Worm (Caenorhabditis elegans) whole organism, L4 larva: Measurements from ENCODE around the gene R08F11.7.

Source experiments
- F37D6.2 ChIP-seq: sonication (generic microtip); optimal IDR thresholded peaks from 2 replicates; lab custom pipeline; 2016; ENCODE audit warnings: mild to moderate bottlenecking, missing genetic modification characterization, missing compliant biosample characterization
- R02D3.7 ChIP-seq: fragments of 150-350 bp; sonication (generic microtip); optimal IDR thresholded peaks from 3 replicates; lab custom pipeline; 2014; ENCODE audit warnings: missing biosample characterization, missing genetic modification characterization
- aha-1 ChIP-seq: fragments of 150-350 bp; peaks from one replicate; lab custom pipeline; 2014; ENCODE audit warnings: missing biosample characterization, missing genetic modification characterization
- arid-1 ChIP-seq: fragments of 200-800 bp; sonication (Bioruptor generic); conservative IDR thresholded peaks from 2 replicates; pipeline ENCODE4 v1.3.6; 2022; ENCODE audit warnings: missing genetic modification reagents, missing genetic modification characterization, missing compliant biosample characterization
- ces-1 ChIP-seq: fragments of 150-350 bp; sonication (generic microtip); optimal IDR thresholded peaks from 4 replicates; lab custom pipeline; 2014; ENCODE audit warnings: missing biosample characterization, missing genetic modification reagents, missing genetic modification characterization
- ctbp-1 ChIP-seq: fragments of 200-800 bp; sonication (Bioruptor generic); IDR thresholded peaks from 2 replicates; pipeline ENCODE4 v1.3.6; 2022; ENCODE audit warnings: missing genetic modification reagents, missing genetic modification characterization, missing compliant biosample characterization
- daf-19 ChIP-seq: fragments of 200-800 bp; sonication (Bioruptor generic); conservative IDR thresholded peaks from 2 replicates; pipeline ENCODE4 v1.3.6; 2022; ENCODE audit warnings: missing genetic modification characterization, missing compliant biosample characterization
- daf-8 ChIP-seq: fragments of 200-800 bp; sonication (Bioruptor generic); IDR thresholded peaks from 2 replicates; pipeline ENCODE4 v1.3.6; 2022; ENCODE audit warnings: missing genetic modification characterization, missing compliant biosample characterization
- dmd-6 ChIP-seq: fragments of 200-800 bp; sonication (Bioruptor generic); IDR thresholded peaks from 2 replicates; pipeline ENCODE4 v1.3.6; 2022; ENCODE audit warnings: missing genetic modification reagents, missing genetic modification characterization, missing compliant biosample characterization
- dpl-1 ChIP-seq: fragments of 150-350 bp; optimal IDR thresholded peaks from 2 replicates; lab custom pipeline; 2014; ENCODE audit warnings: missing biosample characterization, missing genetic modification reagents, missing genetic modification characterization
- duxl-1 ChIP-seq: sonication (generic microtip); optimal IDR thresholded peaks from 2 replicates; lab custom pipeline; 2016; ENCODE audit warnings: mild to moderate bottlenecking, missing genetic modification characterization, moderate library complexity, missing compliant biosample characterization; ENCODE audit not compliant: poor library complexity
- gei-8 ChIP-seq: fragments of 200-800 bp; sonication (Bioruptor generic); optimal IDR thresholded peaks from 2 replicates; lab custom pipeline; 2018; ENCODE audit warnings: mild to moderate bottlenecking, missing genetic modification characterization, missing compliant biosample characterization
- hif-1 ChIP-seq, 2 experiments: sonication (generic microtip); optimal IDR thresholded peaks; 2 replicates each; lab custom pipeline; 2016 to 2017; ENCODE audit warnings: missing compliant biosample characterization in 2 of 2, missing genetic modification characterization in 2 of 2, missing genetic modification reagents in 2 of 2, missing genotype in 2 of 2, mild to moderate bottlenecking in 1 of 2
- hlh-11 ChIP-seq: fragments of 200-800 bp; sonication (Bioruptor generic); optimal IDR thresholded peaks from 2 replicates; lab custom pipeline; 2018; ENCODE audit warnings: mild to moderate bottlenecking, missing genetic modification characterization, missing compliant biosample characterization
- hlh-30 ChIP-seq: sonication (generic microtip); optimal IDR thresholded peaks from 2 replicates; lab custom pipeline; 2017; ENCODE audit warnings: antibody characterized with exemption, mild to moderate bottlenecking, missing genetic modification characterization, missing compliant biosample characterization; ENCODE audit not compliant: insufficient read depth
- lin-38 ChIP-seq: fragments of 200-800 bp; sonication (Bioruptor generic); IDR thresholded peaks from 2 replicates; pipeline ENCODE4 v1.3.6; 2022; ENCODE audit warnings: missing genetic modification reagents, missing genetic modification characterization, missing compliant biosample characterization
- madf-5 ChIP-seq, 2 experiments: fragments of 200-800 bp; sonication (Bioruptor generic); IDR thresholded peaks; 2 replicates each; pipeline ENCODE4 v1.3.6; 2022; ENCODE audit warnings: missing compliant biosample characterization in 2 of 2, missing genetic modification characterization in 2 of 2
- mdl-1 ChIP-seq, 2 experiments: fragments of 150-350 bp in 1 of 2; sonication (generic microtip) in 1 of 2; optimal IDR thresholded peaks; 2 replicates each; lab custom pipeline; 2014 to 2017; ENCODE audit warnings: missing biosample characterization in 2 of 2, missing genetic modification characterization in 2 of 2
- mxl-3 ChIP-seq: fragments of 200-800 bp; sonication (Bioruptor generic); optimal IDR thresholded peaks from 2 replicates; lab custom pipeline; 2018; ENCODE audit warnings: mild to moderate bottlenecking, missing genetic modification characterization, missing compliant biosample characterization
- nhr-11 ChIP-seq: fragments of 150-350 bp; optimal IDR thresholded peaks from 2 replicates; lab custom pipeline; 2014; ENCODE audit warnings: missing biosample characterization, missing genetic modification characterization
- nhr-237 ChIP-seq: sonication (generic microtip); optimal IDR thresholded peaks from 2 replicates; lab custom pipeline; 2017; ENCODE audit warnings: missing biosample characterization, missing genetic modification characterization
- nhr-25 ChIP-seq: sonication (generic microtip); optimal IDR thresholded peaks from 2 replicates; lab custom pipeline; 2017; ENCODE audit warnings: missing genetic modification characterization, mild to moderate bottlenecking, missing compliant biosample characterization, antibody characterized with exemption, moderate library complexity, borderline replicate concordance; ENCODE audit not compliant: insufficient read depth
- nhr-28 ChIP-seq: fragments of 150-350 bp; optimal IDR thresholded peaks from 2 replicates; lab custom pipeline; 2014; ENCODE audit warnings: missing biosample characterization, missing genetic modification characterization
- nhr-42 ChIP-seq: fragments of 200-800 bp; sonication (Bioruptor generic); IDR thresholded peaks from 2 replicates; pipeline ENCODE4 v1.3.6; 2022; ENCODE audit warnings: missing genetic modification characterization, missing compliant biosample characterization
- nhr-48 ChIP-seq: sonication (generic microtip); optimal IDR thresholded peaks from 2 replicates; lab custom pipeline; 2016; ENCODE audit warnings: mild to moderate bottlenecking, missing genetic modification characterization, missing compliant biosample characterization
- nhr-76 ChIP-seq: fragments of 150-350 bp; optimal IDR thresholded peaks from 2 replicates; lab custom pipeline; 2014; ENCODE audit warnings: missing biosample characterization, missing genetic modification characterization
- pha-4 ChIP-seq, 2 experiments: fragments of 150-350 bp in 1 of 2; fragments of 200-800 bp in 1 of 2; sonication (Bioruptor generic) in 1 of 2; IDR thresholded peaks in 1 of 2; optimal IDR thresholded peaks in 1 of 2; 2 replicates each; pipeline versions ENCODE4 v1.3.6 to Lab custom; 2014 to 2022; ENCODE audit warnings: missing genetic modification characterization in 2 of 2, missing genetic modification reagents in 2 of 2, missing biosample characterization in 1 of 2, missing compliant biosample characterization in 1 of 2
- set-16 ChIP-seq: fragments of 200-800 bp; sonication (Bioruptor generic); IDR thresholded peaks from 2 replicates; pipeline ENCODE4 v1.3.6; 2022; ENCODE audit warnings: missing genetic modification reagents, missing genetic modification characterization, missing compliant biosample characterization
- spr-3 ChIP-seq: fragments of 200-800 bp; sonication (Bioruptor generic); optimal IDR thresholded peaks from 2 replicates; lab custom pipeline; 2018; ENCODE audit warnings: mild to moderate bottlenecking, missing genetic modification characterization, missing compliant biosample characterization

R08F11.7 gene

DNA sequence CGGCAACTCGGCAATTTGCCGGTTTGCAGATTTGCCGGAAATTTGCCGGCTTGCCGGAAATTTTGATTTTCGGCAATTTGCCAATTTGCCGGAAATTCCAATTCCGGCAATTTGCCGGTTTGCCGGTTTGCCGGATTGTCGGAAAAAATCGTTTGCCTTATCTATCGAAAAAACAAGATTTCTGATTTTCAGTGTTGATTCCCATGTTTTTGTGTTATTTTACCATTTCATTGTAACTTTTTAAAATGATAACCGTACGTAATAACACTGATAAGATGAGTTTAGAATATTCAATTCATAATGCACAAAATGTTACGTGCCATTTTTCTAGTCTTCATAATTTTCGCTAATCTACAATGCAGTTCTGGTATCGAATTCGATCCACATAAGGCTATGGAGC lies 29.0 kb upstream of the R08F11.7 start, which contains the start of gene oac-55:
Gene oac-55 (plus strand): TSS at position 301 of the 400 bp plus-strand sequence.
- TF ChIP-seq dpl-1 (GFP tag; lab: Kevin White, UChicago) (no peak), gei-8 (GFP tag; lab: Kevin White, UChicago) (no peak), daf-8 (no peak)

DNA sequence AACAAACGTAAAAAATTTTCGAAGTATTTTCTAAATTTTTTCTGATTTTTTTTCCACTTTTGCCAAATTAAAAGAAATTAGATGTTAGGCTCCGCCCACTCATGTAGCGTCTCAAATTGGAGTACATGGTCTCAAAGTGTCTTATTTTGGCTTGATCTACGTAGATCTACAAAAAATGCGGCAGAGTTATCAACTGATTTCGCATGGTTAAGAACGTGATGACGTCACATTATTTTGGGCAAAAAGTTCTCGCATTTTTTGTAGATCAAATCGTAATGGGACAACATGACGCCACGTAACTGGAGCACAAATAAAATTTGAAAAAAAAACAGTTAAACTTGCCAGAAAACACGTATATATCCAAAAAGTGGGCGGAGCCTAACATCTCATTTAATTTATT lies 28.0 kb upstream of the R08F11.7 start:
- no peak for TF ChIP-seq arid-1
- peak; percentile 90 for TF ChIP-seq aha-1 (tag; lab: Kevin White, UChicago)

DNA sequence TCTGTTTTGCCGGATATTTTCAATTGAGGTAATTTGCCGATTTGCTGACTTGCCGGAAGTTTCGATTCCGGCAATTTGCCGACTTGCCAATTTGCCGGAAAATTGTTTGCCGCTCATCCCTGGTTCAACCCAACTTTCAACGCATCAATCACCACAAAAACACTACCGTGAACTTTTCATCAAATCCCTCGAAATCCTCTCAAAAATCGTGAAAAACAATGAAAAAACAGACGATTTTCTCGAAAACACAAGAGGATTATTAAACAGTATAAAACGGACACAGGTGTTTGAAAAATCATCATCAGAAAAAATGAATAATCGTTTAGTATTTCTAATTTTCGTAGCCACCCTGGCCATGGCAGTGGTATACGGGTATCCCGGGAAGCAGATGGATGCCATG lies 23.0 kb upstream of the R08F11.7 start, which contains the start of gene Y39H10A.1:
Gene Y39H10A.1 (plus strand): TSS at position 301 of the 400 bp plus-strand sequence.
- no peak for TF ChIP-seq pha-4 (GFP tag; IDR thresholded peaks at IDR 0.05; lab: Robert Waterston, UW)
- TF ChIP-seq pha-4 (tag; optimal IDR thresholded peaks at IDR 0.05; lab: Kevin White, UChicago): no peak
- TF ChIP-seq ctbp-1 (GFP tag; lab: Robert Waterston, UW): no peak
- TF ChIP-seq aha-1 (tag; lab: Kevin White, UChicago): peak; percentile 45
- TF ChIP-seq nhr-42: no peak
- no peak for TF ChIP-seq R02D3.7 (tag; lab: Kevin White, UChicago)

DNA sequence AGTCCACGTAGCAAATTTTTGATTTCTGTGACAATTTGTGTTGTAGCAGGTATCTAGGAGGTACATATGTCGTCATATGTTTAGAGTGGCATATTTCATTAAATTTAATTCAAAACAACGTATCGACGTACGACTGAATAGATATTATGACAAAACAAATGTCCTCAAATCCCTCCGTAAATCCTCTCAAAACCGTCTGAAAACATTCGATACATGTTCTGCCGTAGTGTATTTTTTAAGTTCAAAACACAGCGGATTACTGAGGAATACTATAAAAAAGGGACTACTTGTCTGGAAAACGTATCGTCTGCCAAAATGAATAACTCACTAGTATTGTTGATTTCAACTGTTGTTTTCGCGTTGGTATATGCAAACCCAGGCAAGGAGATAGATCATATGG lies 21.6 kb upstream of the R08F11.7 start, which contains the start of gene R08E5.4:
Gene R08E5.4 (plus strand): TSS at position 301 of the 400 bp plus-strand sequence.
- no peak for TF ChIP-seq mxl-3 (GFP tag; lab: Kevin White, UChicago)
- no peak for TF ChIP-seq spr-3 (GFP tag; lab: Kevin White, UChicago)
- TF ChIP-seq madf-5 (GFP tag; IDR thresholded peaks at IDR 0.05; lab: Robert Waterston, UW): no peak
- no peak for TF ChIP-seq F37D6.2
- TF ChIP-seq duxl-1: no peak
- no peak for TF ChIP-seq nhr-237 (tag; lab: Kevin White, UChicago)

DNA sequence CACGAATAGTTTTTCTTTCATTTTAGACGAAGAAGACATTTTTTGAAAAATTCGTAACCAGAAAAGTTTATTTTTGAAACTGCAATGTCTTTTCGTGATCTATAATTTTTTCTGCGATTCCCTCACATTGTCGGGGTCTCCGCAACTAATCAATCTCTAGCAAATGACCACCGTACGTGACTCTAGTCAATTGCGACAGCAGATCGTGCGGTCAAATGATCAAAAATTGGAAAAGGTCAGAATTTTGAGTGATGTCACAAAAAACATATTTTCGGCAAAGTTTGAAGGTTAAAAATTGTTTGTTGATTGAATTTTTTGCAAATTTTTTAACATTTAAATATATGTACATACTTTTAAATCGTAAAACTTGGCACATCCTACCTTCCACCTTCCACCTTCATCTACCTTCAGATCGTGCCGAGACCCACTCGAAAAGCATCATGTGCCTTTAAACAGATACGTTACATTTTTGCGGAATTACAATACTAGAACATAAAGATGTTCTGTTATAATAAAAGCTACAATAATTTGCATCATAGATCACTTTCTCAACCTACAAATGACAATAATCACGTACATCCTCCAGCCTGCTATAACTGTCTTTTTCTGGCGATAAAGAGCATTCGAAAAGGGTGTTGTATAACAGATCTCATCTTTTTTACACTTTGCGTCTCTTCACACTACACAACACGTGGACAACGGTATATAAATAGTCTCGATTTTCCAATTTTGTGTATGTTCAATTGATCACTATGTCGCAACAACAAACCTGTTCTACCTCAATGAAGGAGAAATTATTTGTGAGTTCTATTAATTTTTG lies 18.2 kb upstream of the R08F11.7 start, which contains the start of the genes R08E5.1 and rips-1:
Gene R08E5.1 (minus strand): TSS at position 82 of the 820 bp plus-strand sequence.
Gene rips-1 (plus strand): TSS at position 585 of the 820 bp plus-strand sequence.
- TF ChIP-seq nhr-11 (tag; lab: Kevin White, UChicago) (no peak), nhr-48 (tag; lab: Kevin White, UChicago) (peak; percentile 27), nhr-25 (no peak), nhr-76 (tag; lab: Kevin White, UChicago) (no peak), aha-1 (tag; lab: Kevin White, UChicago) (peak; percentile 98), lin-38 (GFP tag; lab: Robert Waterston, UW) (no peak), arid-1 (no peak), hlh-11 (tag; lab: Kevin White, UChicago) (peak; percentile 14), mdl-1 (tag; optimal IDR thresholded peaks at IDR 0.05; lab: Kevin White, UChicago) (peak in 1 of 2 experiments; percentile 29), dmd-6 (GFP tag; lab: Robert Waterston, UW) (peak; percentile 35), hif-1 (tag; optimal IDR thresholded peaks at IDR 0.05; lab: Kevin White, UChicago) (peak; percentile 86 to 98), nhr-28 (tag; lab: Kevin White, UChicago) (peak; percentile 59), hlh-30 (peak; percentile 41), daf-19 (GFP tag; lab: Robert Waterston, UW) (no peak)

DNA sequence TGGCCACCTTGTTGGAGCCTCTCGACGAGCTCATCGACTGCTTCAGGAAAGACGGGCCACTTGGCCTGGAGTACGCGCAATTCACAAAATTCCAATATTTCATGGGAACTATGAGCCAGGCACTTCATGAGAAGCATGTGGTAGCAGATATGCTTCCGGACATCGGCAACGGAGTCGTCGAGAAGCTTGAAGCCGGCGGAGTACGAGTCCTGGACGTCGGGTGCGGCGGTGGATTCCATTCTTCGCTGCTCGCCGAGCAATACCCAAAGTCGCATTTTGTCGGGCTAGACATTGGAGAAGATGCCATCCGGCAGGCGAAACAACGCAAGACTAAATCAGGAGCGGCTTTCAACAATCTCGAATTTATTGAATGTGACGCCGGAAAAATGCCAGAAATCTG lies 16.3 kb upstream of the R08F11.7 start:
- TF ChIP-seq set-16 (GFP tag; lab: Robert Waterston, UW) (peak; percentile 63; the same call in 1 of the 2 replicates), ces-1 (GFP tag; lab: Kevin White, UChicago) (no peak)
- TF ChIP-seq, all 104 proteins: peak for 1
